Worm (Caenorhabditis elegans) whole organism, early embryonic: ENCODE results near the gene srh-40.
A peak's percentile ranks its signal among the peaks of the same experiment; 100 is the strongest.

Experiments
- B0310.2 ChIP-seq: sonication (generic microtip); optimal IDR thresholded peaks from 2 replicates; lab custom pipeline; 2016; ENCODE audit warnings: mild to moderate bottlenecking, missing genetic modification characterization, missing compliant biosample characterization
- F13C5.2 ChIP-seq: sonication (generic microtip); optimal IDR thresholded peaks from 2 replicates; lab custom pipeline; 2017; ENCODE audit warnings: mild to moderate bottlenecking, missing genetic modification characterization, inconsistent platforms, missing compliant biosample characterization
- aly-1 ChIP-seq: sonication (generic microtip); optimal IDR thresholded peaks from 2 replicates; lab custom pipeline; 2016; ENCODE audit warnings: missing genetic modification characterization, missing compliant biosample characterization
- ama-1 ChIP-seq: fragments of 150-350 bp; optimal IDR thresholded peaks from 2 replicates; lab custom pipeline; 2014
- ceh-13 ChIP-seq: fragments of 200-800 bp; sonication (Bioruptor generic); optimal IDR thresholded peaks from 2 replicates; lab custom pipeline; 2018; ENCODE audit warnings: mild to moderate bottlenecking, missing genetic modification characterization, missing compliant biosample characterization
- ceh-36 ChIP-seq: sonication (generic microtip); optimal IDR thresholded peaks from 2 replicates; lab custom pipeline; 2016; ENCODE audit warnings: missing genetic modification characterization, inconsistent platforms, missing compliant biosample characterization
- ets-7 ChIP-seq: sonication (generic microtip); optimal IDR thresholded peaks from 2 replicates; lab custom pipeline; 2016; ENCODE audit warnings: missing genotype, missing genetic modification characterization, missing compliant biosample characterization
- flt-1 ChIP-seq: fragments of 200-800 bp; sonication (Bioruptor generic); IDR thresholded peaks from 2 replicates; pipeline ENCODE4 v1.3.6; 2022; ENCODE audit warnings: missing genetic modification characterization, missing compliant biosample characterization
- hmbx-1 ChIP-seq: sonication (generic microtip); optimal IDR thresholded peaks from 2 replicates; lab custom pipeline; 2016; ENCODE audit warnings: mild to moderate bottlenecking, missing genetic modification characterization, missing compliant biosample characterization
- hmg-4 ChIP-seq: fragments of 200-800 bp; sonication (Bioruptor generic); optimal IDR thresholded peaks from 2 replicates; lab custom pipeline; 2018; ENCODE audit warnings: mild to moderate bottlenecking, missing genetic modification characterization, missing compliant biosample characterization
- hnd-1 ChIP-seq: sonication (generic microtip); optimal IDR thresholded peaks from 2 replicates; lab custom pipeline; 2016; ENCODE audit warnings: missing genetic modification characterization, missing compliant biosample characterization
- pes-1 ChIP-seq: fragments of 200-800 bp; sonication (Bioruptor generic); IDR thresholded peaks from 2 replicates; pipeline ENCODE4 v1.3.6; 2022; ENCODE audit warnings: missing genetic modification reagents, missing genetic modification characterization, missing compliant biosample characterization
- scrt-1 ChIP-seq: fragments of 200-800 bp; sonication (Bioruptor generic); IDR thresholded peaks from 2 replicates; pipeline ENCODE4 v1.3.6; 2022; ENCODE audit warnings: missing genetic modification characterization, missing compliant biosample characterization
- sea-1 ChIP-seq: fragments of 200-800 bp; sonication (Bioruptor generic); conservative IDR thresholded peaks from 2 replicates; pipeline ENCODE4 v1.3.6; 2022; ENCODE audit warnings: missing genetic modification characterization, missing compliant biosample characterization
- tbx-11 ChIP-seq: fragments of 200-800 bp; sonication (Bioruptor generic); IDR thresholded peaks from 2 replicates; pipeline ENCODE4 v1.3.6; 2022; ENCODE audit warnings: missing genetic modification characterization, missing compliant biosample characterization
- tbx-37 ChIP-seq: fragments of 200-800 bp; sonication (Bioruptor generic); conservative IDR thresholded peaks from 2 replicates; pipeline ENCODE4 v1.3.6; 2022; ENCODE audit warnings: missing genetic modification reagents, missing genetic modification characterization, missing compliant biosample characterization
- tra-4 ChIP-seq: sonication (generic microtip); optimal IDR thresholded peaks from 2 replicates; lab custom pipeline; 2017; ENCODE audit warnings: missing genetic modification characterization, missing compliant biosample characterization

srh-40 gene

ce11 chrIII:6645305-6645704 lies 34.7 kb downstream of the srh-40 start:
- TF ChIP-seq B0310.2, result no peak
- no peak for TF ChIP-seq pes-1 (GFP tag; lab: Robert Waterston, UW)
- no peak for TF ChIP-seq tbx-37 (GFP tag; lab: Robert Waterston, UW)
- no peak for TF ChIP-seq F13C5.2 (tag; lab: Kevin White, UChicago)
- TF ChIP-seq scrt-1 (GFP tag; lab: Robert Waterston, UW), result no peak
- TF ChIP-seq hnd-1 (tag; lab: Kevin White, UChicago), result no peak

- TF ChIP-seq F13C5.2 (tag; lab: Kevin White, UChicago), result no peak
- TF ChIP-seq sea-1, result no peak
- TF ChIP-seq tra-4 (tag; lab: Kevin White, UChicago), result no peak
- no peak for TF ChIP-seq hmg-4
- no peak for TF ChIP-seq hmbx-1 (tag; lab: Kevin White, UChicago)
- no peak for TF ChIP-seq tbx-37 (GFP tag; lab: Robert Waterston, UW)
- no peak for TF ChIP-seq tbx-11 (GFP tag; lab: Robert Waterston, UW)
- no peak for TF ChIP-seq flt-1 (GFP tag; lab: Robert Waterston, UW)
- no peak for TF ChIP-seq ama-1
- no peak for TF ChIP-seq scrt-1 (GFP tag; lab: Robert Waterston, UW)
- no peak for TF ChIP-seq ets-7 (tag; lab: Kevin White, UChicago)
- TF ChIP-seq aly-1 (tag; lab: Kevin White, UChicago), result no peak
Observed at ce11 chrIII:6646898-6647297, 36.3 kb downstream of the srh-40 start.

ce11 chrIII:6647568-6647967 lies 36.9 kb downstream of the srh-40 start:
- no peak for TF ChIP-seq ceh-36 (tag; lab: Kevin White, UChicago)
- TF ChIP-seq tbx-11 (GFP tag; lab: Robert Waterston, UW), result no peak
- TF ChIP-seq scrt-1 (GFP tag; lab: Robert Waterston, UW), result no peak
- no peak for TF ChIP-seq B0310.2
- no peak for TF ChIP-seq ama-1
- TF ChIP-seq ceh-13 (GFP tag; lab: Kevin White, UChicago), result no peak
- no peak for TF ChIP-seq flt-1 (GFP tag; lab: Robert Waterston, UW)
- no peak for TF ChIP-seq hmbx-1 (tag; lab: Kevin White, UChicago)
- TF ChIP-seq sea-1, result no peak
- TF ChIP-seq hmg-4, result no peak
- no peak for TF ChIP-seq ets-7 (tag; lab: Kevin White, UChicago)
- no peak for TF ChIP-seq hnd-1 (tag; lab: Kevin White, UChicago)
- TF ChIP-seq tra-4 (tag; lab: Kevin White, UChicago), result no peak
- TF ChIP-seq aly-1 (tag; lab: Kevin White, UChicago), result no peak
- TF ChIP-seq tbx-37 (GFP tag; lab: Robert Waterston, UW), result no peak
- no peak for TF ChIP-seq F13C5.2 (tag; lab: Kevin White, UChicago)
- no peak for TF ChIP-seq pes-1 (GFP tag; lab: Robert Waterston, UW)

- TF ChIP-seq flt-1 (GFP tag; lab: Robert Waterston, UW) (no peak), ama-1 (no peak)
Observed at ce11 chrIII:6651983-6652382, 41.4 kb downstream of the srh-40 start, which contains the start of gene pdfr-1. TSS of gene pdfr-1 (minus strand) at chrIII:6652083.

ce11 chrIII:6653932-6654331 lies 43.3 kb downstream of the srh-40 start:
- TF ChIP-seq F13C5.2 (tag; lab: Kevin White, UChicago), result no peak

ce11 chrIII:6655830-6656229 lies 45.2 kb downstream of the srh-40 start:
- no peak for TF ChIP-seq ets-7 (tag; lab: Kevin White, UChicago)
- TF ChIP-seq hmg-4, result no peak
- TF ChIP-seq hnd-1 (tag; lab: Kevin White, UChicago), result no peak
- no peak for TF ChIP-seq tbx-11 (GFP tag; lab: Robert Waterston, UW)
- no peak for TF ChIP-seq hmbx-1 (tag; lab: Kevin White, UChicago)
- no peak for TF ChIP-seq flt-1 (GFP tag; lab: Robert Waterston, UW)
- TF ChIP-seq ceh-13 (GFP tag; lab: Kevin White, UChicago), result no peak
- TF ChIP-seq sea-1, result no peak

- TF ChIP-seq sea-1, result peak; percentile 86
- peak; percentile 74 for TF ChIP-seq flt-1 (GFP tag; lab: Robert Waterston, UW)
- TF ChIP-seq pes-1 (GFP tag; lab: Robert Waterston, UW), result peak; percentile 84
- TF ChIP-seq scrt-1 (GFP tag; lab: Robert Waterston, UW), result peak; percentile 73
- TF ChIP-seq tbx-11 (GFP tag; lab: Robert Waterston, UW), result peak; percentile 80
- TF ChIP-seq tbx-37 (GFP tag; lab: Robert Waterston, UW), result peak; percentile 75
Observed at ce11 chrIII:6661660-6662059, 51.0 kb downstream of the srh-40 start.
